Fruit fly (Drosophila melanogaster) whole organism, wandering third instar larva: ENCODE measurements around the gene CG18628.

ENCODE experiments used
- Myc ChIP-seq: fragments of >200 bp; optimal IDR thresholded peaks from 2 replicates; lab custom pipeline; 2017
- fru ChIP-seq: fragments of 200-800 bp; sonication (Bioruptor generic); optimal IDR thresholded peaks from 3 replicates; lab custom pipeline; 2016; ENCODE audit warnings: missing biosample characterization, mild to moderate bottlenecking, missing genetic modification characterization
- pan ChIP-seq: fragments of >200 bp; optimal IDR thresholded peaks from 2 replicates; lab custom pipeline; 2017
- sv ChIP-seq: fragments of 200-800 bp; sonication (Bioruptor generic); optimal IDR thresholded peaks from 3 replicates; lab custom pipeline; 2016; ENCODE audit warnings: missing biosample characterization, missing genetic modification characterization
- usp ChIP-seq: fragments of >200 bp; optimal IDR thresholded peaks from 2 replicates; lab custom pipeline; 2017; ENCODE audit warnings: missing biosample characterization, missing genetic modification characterization

DNA sequence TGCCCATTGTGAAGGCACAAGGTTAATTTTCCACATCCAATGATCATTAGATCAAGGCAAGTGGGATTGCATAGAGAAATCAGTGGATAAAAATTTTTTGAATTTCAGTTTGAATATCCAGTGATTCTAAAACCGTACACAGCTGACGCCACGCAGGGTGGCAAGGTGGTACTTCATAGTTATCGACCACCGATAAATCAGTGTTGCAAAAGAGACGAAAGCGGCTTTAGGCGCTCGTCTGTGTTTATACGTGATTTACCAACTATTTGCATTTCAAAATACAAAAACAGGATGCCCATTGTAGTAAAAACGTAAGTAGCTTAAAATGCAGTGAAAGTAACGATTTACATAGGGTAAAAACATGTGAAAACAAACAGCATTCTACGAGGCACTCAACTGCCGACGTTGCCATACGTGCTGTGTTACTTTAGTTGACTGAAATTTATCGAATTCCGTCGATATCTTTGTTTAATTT is 8.6 kb upstream of the CG18628 start, which contains the start of the genes CG42535, CG34001 and hay:
- TF ChIP-seq usp (GFP tag; lab: Kevin White, UChicago) (no peak), pan (no peak), Myc (peak; percentile 62), sv (no peak), fru (GFP tag; lab: Kevin White, UChicago) (no peak)
